Worm (Caenorhabditis elegans) whole organism, young adult: ENCODE data around the gene srxa-18.

Experiments used
- D2030.7 ChIP-seq: fragments of 200-800 bp; sonication (Bioruptor generic); IDR thresholded peaks from 2 replicates; pipeline ENCODE4 v1.3.6; 2022; ENCODE audit warnings: missing genetic modification reagents, missing genetic modification characterization, missing compliant biosample characterization
- cebp-2 ChIP-seq: fragments of 200-800 bp; sonication (Bioruptor generic); IDR thresholded peaks from 2 replicates; pipeline ENCODE4 v1.3.6; 2022; ENCODE audit warnings: missing genetic modification characterization, missing compliant biosample characterization
- egl-18 ChIP-seq: fragments of 200-800 bp; sonication (Bioruptor generic); IDR thresholded peaks from 2 replicates; pipeline ENCODE4 v1.3.6; 2022; ENCODE audit warnings: missing genetic modification reagents, missing genetic modification characterization, missing compliant biosample characterization
- hmg-1.2 ChIP-seq: fragments of 200-800 bp; sonication (Bioruptor generic); IDR thresholded peaks from 2 replicates; pipeline ENCODE4 v1.3.6; 2022; ENCODE audit warnings: missing genetic modification reagents, missing genetic modification characterization, missing compliant biosample characterization
- lin-40 ChIP-seq: sonication (generic microtip); optimal IDR thresholded peaks from 2 replicates; lab custom pipeline; 2016; ENCODE audit warnings: missing genetic modification characterization, mild to moderate bottlenecking, missing compliant biosample characterization, missing genotype, missing genetic modification reagents

DNA sequence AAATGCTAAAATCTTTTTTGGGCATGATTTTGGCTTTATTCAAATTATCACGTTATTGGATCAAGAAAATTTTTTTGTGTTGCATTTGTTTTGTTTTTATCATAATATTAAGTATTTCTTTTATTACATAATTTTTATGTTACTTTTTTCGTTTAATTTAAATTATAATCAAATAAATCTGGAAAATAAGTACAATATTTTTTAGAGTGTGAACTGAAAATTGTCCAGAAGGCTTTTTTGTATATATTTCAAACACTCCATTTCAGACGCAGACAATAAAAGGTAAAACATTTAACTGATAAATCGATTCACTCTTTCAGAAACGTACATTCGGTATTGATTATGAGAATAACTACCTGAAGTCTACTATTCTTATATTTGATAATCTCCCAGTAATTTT is 13.5 kb downstream of the srxa-18 start, which contains the start of gene C08B6.11:
- TF ChIP-seq D2030.7 (GFP tag; lab: Robert Waterston, UW) (no peak), cebp-2 (GFP tag; lab: Robert Waterston, UW) (no peak), hmg-1.2 (GFP tag; lab: Robert Waterston, UW) (no peak), egl-18 (GFP tag; lab: Robert Waterston, UW) (no peak), lin-40 (tag; lab: Kevin White, UChicago) (no peak)
